Fruit fly (Drosophila melanogaster) whole organism, embryonic: Measurements from ENCODE around the gene CG14982.
A peak's percentile ranks its signal among the peaks of the same experiment; 100 is the strongest.

Experiments
- B-H2 ChIP-seq: fragments of 200-800 bp; sonication (Bioruptor generic); optimal IDR thresholded peaks from 2 replicates; lab custom pipeline; 2018; ENCODE audit warnings: missing biosample characterization, mild to moderate bottlenecking, missing genetic modification characterization
- BtbVII ChIP-seq: fragments of 200-800 bp; sonication (Bioruptor generic); optimal IDR thresholded peaks from 3 replicates; lab custom pipeline; 2017; ENCODE audit warnings: missing biosample characterization, mild to moderate bottlenecking, missing genetic modification characterization
- CG10654 ChIP-seq: fragments of 200-800 bp; sonication (Bioruptor generic); optimal IDR thresholded peaks from 2 replicates; lab custom pipeline; 2016; ENCODE audit warnings: missing biosample characterization, missing genetic modification characterization
- CG11085 ChIP-seq: fragments of 200-800 bp; sonication (Bioruptor generic); IDR thresholded peaks from 2 replicates; pipeline ENCODE4 v1.3.6; 2022; ENCODE audit warnings: missing biosample characterization, missing genetic modification characterization
- CG11398 ChIP-seq: fragments of 200-800 bp; sonication (Bioruptor generic); optimal IDR thresholded peaks from 2 replicates; lab custom pipeline; 2016; ENCODE audit warnings: missing biosample characterization, missing genetic modification characterization
- CG12071 ChIP-seq: fragments of 200-800 bp; sonication (Bioruptor generic); optimal IDR thresholded peaks from 3 replicates; lab custom pipeline; 2018; ENCODE audit warnings: missing biosample characterization, mild to moderate bottlenecking, missing genetic modification characterization
- CG13296 ChIP-seq: fragments of 200-800 bp; sonication (Bioruptor generic); optimal IDR thresholded peaks from 3 replicates; lab custom pipeline; 2018; ENCODE audit warnings: missing biosample characterization, mild to moderate bottlenecking, missing genetic modification characterization
- CG14965 ChIP-seq: fragments of 200-800 bp; sonication (Bioruptor generic); optimal IDR thresholded peaks from 2 replicates; lab custom pipeline; 2016; ENCODE audit warnings: missing biosample characterization, missing genetic modification characterization, borderline replicate concordance
- CG15269 ChIP-seq: fragments of 200-800 bp; sonication (Bioruptor generic); optimal IDR thresholded peaks from 2 replicates; lab custom pipeline; 2018; ENCODE audit warnings: missing biosample characterization, mild to moderate bottlenecking, missing genetic modification characterization, moderate library complexity
- CG1529 ChIP-seq: fragments of 200-800 bp; sonication (Bioruptor generic); optimal IDR thresholded peaks from 3 replicates; lab custom pipeline; 2018; ENCODE audit warnings: missing biosample characterization, missing genetic modification characterization
- CG15479 ChIP-seq: fragments of 200-800 bp; sonication (Bioruptor generic); optimal IDR thresholded peaks from 3 replicates; lab custom pipeline; 2019; ENCODE audit warnings: missing biosample characterization, mild to moderate bottlenecking, missing genetic modification characterization, moderate library complexity
- CG17612 ChIP-seq: fragments of 200-800 bp; sonication (Bioruptor generic); IDR thresholded peaks from 2 replicates; pipeline ENCODE4 v1.3.6; 2022; ENCODE audit warnings: missing biosample characterization, missing genetic modification characterization
- CG18599 ChIP-seq: fragments of 200-800 bp; sonication (Bioruptor generic); optimal IDR thresholded peaks from 3 replicates; lab custom pipeline; 2017; ENCODE audit warnings: missing biosample characterization, missing genetic modification characterization, mild to moderate bottlenecking, moderate library complexity, missing genetic modification reagents
- CG43689 ChIP-seq: fragments of 200-800 bp; sonication (Bioruptor generic); IDR thresholded peaks from 2 replicates; pipeline ENCODE4 v1.3.6; 2022; ENCODE audit warnings: missing biosample characterization, missing genetic modification characterization
- CG7786 ChIP-seq: fragments of 200-800 bp; sonication (Bioruptor generic); optimal IDR thresholded peaks from 2 replicates; lab custom pipeline; 2016; ENCODE audit warnings: missing biosample characterization, missing genetic modification characterization
- CG7928 ChIP-seq: fragments of 200-800 bp; sonication (Bioruptor generic); optimal IDR thresholded peaks from 2 replicates; lab custom pipeline; 2017; ENCODE audit warnings: missing biosample characterization, mild to moderate bottlenecking, missing genetic modification characterization
- Chrac-16 ChIP-seq: fragments of 200-800 bp; sonication (Bioruptor generic); optimal IDR thresholded peaks from 3 replicates; lab custom pipeline; 2016; ENCODE audit warnings: missing biosample characterization, missing genetic modification characterization
- Dbx ChIP-seq: fragments of 200-800 bp; sonication (Bioruptor generic); IDR thresholded peaks from 3 replicates; pipeline ENCODE4 v1.3.6; 2022; ENCODE audit warnings: missing biosample characterization, missing genetic modification characterization
- Doc3 ChIP-seq: fragments of 200-800 bp; sonication (Bioruptor generic); IDR thresholded peaks from 3 replicates; pipeline ENCODE4 v1.3.6; 2022; ENCODE audit warnings: missing biosample characterization, missing genetic modification characterization; ENCODE audit not compliant: partially characterized antibody
- Drgx ChIP-seq: fragments of 200-800 bp; sonication (Bioruptor generic); IDR thresholded peaks from 2 replicates; pipeline ENCODE4 v1.3.6; 2022; ENCODE audit warnings: missing biosample characterization, missing genetic modification characterization
- ERR ChIP-seq: fragments of 200-800 bp; sonication (Bioruptor generic); optimal IDR thresholded peaks from 2 replicates; lab custom pipeline; 2016; ENCODE audit warnings: missing biosample characterization, missing genetic modification characterization
- Elba2 ChIP-seq: fragments of 200-800 bp; sonication (Bioruptor generic); optimal IDR thresholded peaks from 3 replicates; lab custom pipeline; 2016; ENCODE audit warnings: missing biosample characterization, missing genetic modification characterization
- HLH54F ChIP-seq: fragments of 200-800 bp; sonication (Bioruptor generic); optimal IDR thresholded peaks from 3 replicates; lab custom pipeline; 2016; ENCODE audit warnings: missing biosample characterization, missing genetic modification characterization
- HmgZ ChIP-seq: fragments of 200-800 bp; sonication (Bioruptor generic); optimal IDR thresholded peaks from 2 replicates; lab custom pipeline; 2018; ENCODE audit warnings: missing biosample characterization, mild to moderate bottlenecking, missing genetic modification characterization
- Mrtf ChIP-seq: fragments of 200-800 bp; sonication (Bioruptor generic); IDR thresholded peaks from 3 replicates; pipeline ENCODE4 v1.3.6; 2022; ENCODE audit warnings: missing biosample characterization, missing genetic modification characterization
- Myb ChIP-seq: fragments of 200-800 bp; sonication (Bioruptor generic); optimal IDR thresholded peaks from 2 replicates; lab custom pipeline; 2016; ENCODE audit warnings: missing biosample characterization, missing genetic modification characterization
- Rx ChIP-seq: fragments of 200-800 bp; sonication (Bioruptor generic); IDR thresholded peaks from 2 replicates; pipeline ENCODE4 v1.3.6; 2022; ENCODE audit warnings: missing biosample characterization, missing genetic modification characterization
- Stat92E ChIP-seq, 3 experiments: fragments of >200 bp in 2 of 3; fragments of 200-800 bp in 1 of 3; sonication (Bioruptor generic) in 1 of 3; optimal IDR thresholded peaks; 2 replicates each; lab custom pipeline; 2017 to 2019; ENCODE audit warnings: missing biosample characterization in 3 of 3, missing genetic modification characterization in 3 of 3, mild to moderate bottlenecking in 1 of 3, moderate library complexity in 1 of 3
- Taf1 ChIP-seq: fragments of 200-800 bp; sonication (Bioruptor generic); IDR thresholded peaks from 2 replicates; pipeline ENCODE4 v1.3.6; 2022; ENCODE audit warnings: missing biosample characterization, missing genetic modification characterization
- abd-A ChIP-seq: fragments of 200-800 bp; sonication (Bioruptor generic); optimal IDR thresholded peaks from 3 replicates; lab custom pipeline; 2019; ENCODE audit warnings: missing biosample characterization, mild to moderate bottlenecking, missing genetic modification characterization, moderate library complexity
- al ChIP-seq: fragments of 200-800 bp; sonication (Bioruptor generic); IDR thresholded peaks from 2 replicates; pipeline ENCODE4 v1.3.6; 2022; ENCODE audit warnings: missing biosample characterization, missing genetic modification characterization
- bbx ChIP-seq: fragments of 200-800 bp; sonication (Bioruptor generic); IDR thresholded peaks from 2 replicates; pipeline ENCODE4 v1.3.6; 2022; ENCODE audit warnings: missing biosample characterization, missing genetic modification characterization; ENCODE audit not compliant: partially characterized antibody
- br ChIP-seq: fragments of >200 bp; optimal IDR thresholded peaks from 2 replicates; lab custom pipeline; 2017
- crol ChIP-seq: fragments of 200-800 bp; sonication (Bioruptor generic); IDR thresholded peaks from 2 replicates; pipeline ENCODE4 v1.3.6; 2022; ENCODE audit warnings: missing biosample characterization, missing genetic modification characterization
- crp ChIP-seq, 2 experiments: fragments of 200-800 bp; sonication (Bioruptor generic); optimal IDR thresholded peaks; 2 replicates in 1 of 2; 3 replicates in 1 of 2; lab custom pipeline; 2017; ENCODE audit warnings: missing biosample characterization in 2 of 2, missing genetic modification characterization in 2 of 2, mild to moderate bottlenecking in 1 of 2, moderate library complexity in 1 of 2
- en ChIP-seq: fragments of 200-800 bp; sonication (Bioruptor generic); optimal IDR thresholded peaks from 2 replicates; lab custom pipeline; 2016; ENCODE audit warnings: missing biosample characterization, missing genetic modification characterization
- fd3F ChIP-seq: fragments of 200-800 bp; sonication (Bioruptor generic); optimal IDR thresholded peaks from 2 replicates; lab custom pipeline; 2018; ENCODE audit warnings: missing biosample characterization, mild to moderate bottlenecking, missing genetic modification characterization, moderate library complexity
- hb ChIP-seq: fragments of 200-800 bp; sonication (Bioruptor generic); IDR thresholded peaks from 3 replicates; pipeline ENCODE4 v1.3.6; 2022; ENCODE audit warnings: missing biosample characterization, missing genetic modification characterization; ENCODE audit not compliant: partially characterized antibody
- lab ChIP-seq: fragments of 200-800 bp; sonication (Bioruptor generic); optimal IDR thresholded peaks from 3 replicates; lab custom pipeline; 2017; ENCODE audit warnings: missing biosample characterization, missing genetic modification characterization, mild to moderate bottlenecking, moderate library complexity, missing genetic modification reagents
- nerfin-1 ChIP-seq: fragments of 200-800 bp; sonication (Bioruptor generic); optimal IDR thresholded peaks from 3 replicates; lab custom pipeline; 2019; ENCODE audit warnings: missing biosample characterization, mild to moderate bottlenecking, missing genetic modification characterization, moderate library complexity
- nerfin-2 ChIP-seq: fragments of 200-800 bp; sonication (Bioruptor generic); IDR thresholded peaks from 2 replicates; pipeline ENCODE4 v1.3.6; 2022; ENCODE audit warnings: missing biosample characterization, missing genetic modification characterization; ENCODE audit not compliant: partially characterized antibody
- odd ChIP-seq: fragments of 200-800 bp; sonication (Bioruptor generic); optimal IDR thresholded peaks from 2 replicates; lab custom pipeline; 2017; ENCODE audit warnings: missing biosample characterization, mild to moderate bottlenecking, missing genetic modification characterization
- pho ChIP-seq: fragments of 200-800 bp; sonication (Bioruptor generic); optimal IDR thresholded peaks from 2 replicates; lab custom pipeline; 2016; ENCODE audit warnings: missing biosample characterization, missing genetic modification characterization
- slp2 ChIP-seq: fragments of 200-800 bp; sonication (Bioruptor generic); optimal IDR thresholded peaks from 2 replicates; lab custom pipeline; 2016; ENCODE audit warnings: missing biosample characterization, missing genetic modification characterization
- sug ChIP-seq: fragments of 200-800 bp; optimal IDR thresholded peaks from 2 replicates; lab custom pipeline; 2019; ENCODE audit warnings: missing biosample characterization, mild to moderate bottlenecking, missing genetic modification characterization, moderate library complexity
- ttk ChIP-seq: fragments of 200-800 bp; sonication (Bioruptor generic); IDR thresholded peaks from 2 replicates; pipeline ENCODE4 v2.1.2; 2022; ENCODE audit warnings: missing biosample characterization, missing genetic modification characterization
- tup ChIP-seq: fragments of 200-800 bp; sonication (Bioruptor generic); optimal IDR thresholded peaks from 2 replicates; lab custom pipeline; 2016; ENCODE audit warnings: missing biosample characterization, mild to moderate bottlenecking, missing genetic modification characterization, moderate library complexity
- unpg ChIP-seq: fragments of 200-800 bp; sonication (Bioruptor generic); optimal IDR thresholded peaks from 3 replicates; lab custom pipeline; 2018; ENCODE audit warnings: missing biosample characterization, mild to moderate bottlenecking, missing genetic modification characterization, moderate library complexity
- zen ChIP-seq: fragments of 200-800 bp; sonication (Bioruptor generic); optimal IDR thresholded peaks from 3 replicates; lab custom pipeline; 2018; ENCODE audit warnings: missing biosample characterization, mild to moderate bottlenecking, missing genetic modification characterization, moderate library complexity

Gene CG14982

DNA sequence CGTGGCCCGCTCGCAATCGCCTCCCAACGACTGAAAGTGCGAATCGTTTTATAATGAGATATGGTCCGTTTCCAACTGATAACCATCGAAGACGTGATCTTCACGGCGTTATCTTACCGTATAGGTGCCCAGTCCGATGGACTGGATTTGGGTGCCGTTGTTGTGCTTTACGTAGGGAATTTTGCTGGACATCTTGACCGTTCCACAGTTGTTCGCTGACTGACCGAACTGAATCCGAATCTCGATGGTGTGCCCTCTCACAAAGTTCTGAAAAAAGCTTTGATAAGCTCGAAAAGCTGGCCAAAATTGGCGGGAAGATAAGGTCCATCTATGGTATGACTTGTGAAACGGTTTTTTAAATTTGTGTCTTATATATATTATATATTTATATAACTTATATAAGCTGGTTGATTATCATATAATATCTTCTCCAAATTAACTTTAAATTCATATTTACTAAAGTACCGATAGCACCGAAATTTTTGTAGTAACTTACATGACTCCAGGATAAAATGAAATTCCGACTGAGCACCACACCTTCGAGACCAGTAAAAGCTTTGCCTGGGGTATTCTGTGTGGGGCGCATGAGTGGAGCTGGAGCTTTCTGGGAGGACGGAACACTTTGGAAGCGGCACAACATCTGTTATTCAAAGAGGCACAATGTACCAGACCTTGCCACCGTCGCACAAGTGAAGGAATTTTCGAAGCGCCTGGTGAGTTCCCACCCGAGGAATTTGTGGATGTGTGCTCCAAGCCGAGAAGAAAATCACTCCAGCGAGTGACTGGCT, at the start of gene CG14982, which contains the start of gene CG10863 (continued):
- no peak for TF ChIP-seq pho (GFP tag; lab: Kevin White, UChicago)
- TF ChIP-seq lab (GFP tag; lab: Kevin White, UChicago) = peak; percentile 43
- no peak for TF ChIP-seq Taf1
- TF ChIP-seq sug (tag; lab: Kevin White, UChicago) = peak; percentile 71
- peak; percentile 35 for TF ChIP-seq B-H2
- TF ChIP-seq crp (GFP tag; optimal IDR thresholded peaks at IDR 0.05; lab: Kevin White, UChicago) = no peak
- TF ChIP-seq CG13296 (GFP tag; lab: Kevin White, UChicago) = peak; percentile 7
- no peak for TF ChIP-seq Mrtf (GFP tag; lab: Robert Waterston, UW)
- no peak for TF ChIP-seq Elba2 (GFP tag; lab: Kevin White, UChicago)
- TF ChIP-seq CG1529 (GFP tag; lab: Kevin White, UChicago) = no peak
- no peak for TF ChIP-seq CG17612 (GFP tag; lab: Robert Waterston, UW)
- no peak for TF ChIP-seq abd-A
- TF ChIP-seq CG18599 (GFP tag; lab: Kevin White, UChicago) = peak; percentile 51
- TF ChIP-seq CG12071 (GFP tag; lab: Kevin White, UChicago) = peak; percentile 1
- TF ChIP-seq ERR (GFP tag; lab: Kevin White, UChicago) = peak; percentile 33
- TF ChIP-seq crol (GFP tag; lab: Robert Waterston, UW) = no peak
- no peak for TF ChIP-seq tup (GFP tag; lab: Kevin White, UChicago)
- no peak for TF ChIP-seq odd
- TF ChIP-seq Stat92E (GFP tag; optimal IDR thresholded peaks at IDR 0.05; lab: Kevin White, UChicago) = no peak
- TF ChIP-seq CG15269 (tag; lab: Kevin White, UChicago) = peak; percentile 28
- TF ChIP-seq CG14965 (GFP tag; lab: Kevin White, UChicago) = no peak
- TF ChIP-seq br (lab: Kevin White, UChicago) = no peak
- TF ChIP-seq al (GFP tag; lab: Robert Waterston, UW) = no peak
- TF ChIP-seq nerfin-1 = peak; percentile 62
- TF ChIP-seq CG7786 (GFP tag; lab: Kevin White, UChicago) = no peak
- TF ChIP-seq CG43689 (GFP tag; lab: Robert Waterston, UW) = no peak
- no peak for TF ChIP-seq ttk (GFP tag; lab: Robert Waterston, UW)
- TF ChIP-seq nerfin-2 (GFP tag; lab: Robert Waterston, UW) = no peak
- TF ChIP-seq zen = no peak
- TF ChIP-seq hb (GFP tag; lab: Robert Waterston, UW) = no peak
- no peak for TF ChIP-seq unpg (GFP tag; lab: Kevin White, UChicago)
- TF ChIP-seq bbx (GFP tag; lab: Robert Waterston, UW) = no peak
- peak; percentile 54; the same call in 1 of the 3 replicates for TF ChIP-seq Dbx (GFP tag; lab: Robert Waterston, UW)
- no peak for TF ChIP-seq Doc3 (GFP tag; lab: Robert Waterston, UW)
- TF ChIP-seq HmgZ (tag; lab: Kevin White, UChicago) = peak; percentile 64
- no peak for TF ChIP-seq CG11085 (GFP tag; lab: Robert Waterston, UW)
- no peak for TF ChIP-seq Chrac-16 (GFP tag; lab: Kevin White, UChicago)
- TF ChIP-seq CG15479 (GFP tag; lab: Kevin White, UChicago) = no peak
- no peak for TF ChIP-seq CG10654
- TF ChIP-seq HLH54F (GFP tag; lab: Kevin White, UChicago) = no peak
- TF ChIP-seq Myb (GFP tag; lab: Kevin White, UChicago) = peak; percentile 20
- no peak for TF ChIP-seq Drgx (GFP tag; lab: Robert Waterston, UW)
- no peak for TF ChIP-seq slp2 (GFP tag; lab: Kevin White, UChicago)
- no peak for TF ChIP-seq CG7928 (GFP tag; lab: Kevin White, UChicago)
- no peak for TF ChIP-seq fd3F (GFP tag; lab: Kevin White, UChicago)
- peak; percentile 26 for TF ChIP-seq BtbVII (GFP tag; lab: Kevin White, UChicago)
- TF ChIP-seq CG11398 (GFP tag; lab: Kevin White, UChicago) = no peak
- TF ChIP-seq en (GFP tag; lab: Kevin White, UChicago) = no peak
- TF ChIP-seq Rx (GFP tag; lab: Robert Waterston, UW) = no peak
